Worm (Caenorhabditis elegans) whole organism, young adult: ENCODE measurements around the gene nhr-67.

Experiments used
- F49E8.2 ChIP-seq: sonication (generic microtip); optimal IDR thresholded peaks from 3 replicates; lab custom pipeline; 2017; ENCODE audit warnings: missing genetic modification characterization, mild to moderate bottlenecking, missing compliant biosample characterization, antibody characterized with exemption, moderate library complexity; ENCODE audit not compliant: insufficient read depth
- T07F8.4 ChIP-seq: sonication (generic microtip); optimal IDR thresholded peaks from 2 replicates; lab custom pipeline; 2016; ENCODE audit warnings: mild to moderate bottlenecking, missing genetic modification characterization, moderate library complexity, missing compliant biosample characterization
- chd-7 ChIP-seq: sonication (generic microtip); optimal IDR thresholded peaks from 2 replicates; lab custom pipeline; 2016; ENCODE audit warnings: mild to moderate bottlenecking, missing genetic modification characterization, moderate library complexity, missing compliant biosample characterization
- repo-1 ChIP-seq: sonication (generic microtip); optimal IDR thresholded peaks from 2 replicates; lab custom pipeline; 2017; ENCODE audit warnings: mild to moderate bottlenecking, missing genetic modification characterization, missing compliant biosample characterization

DNA sequence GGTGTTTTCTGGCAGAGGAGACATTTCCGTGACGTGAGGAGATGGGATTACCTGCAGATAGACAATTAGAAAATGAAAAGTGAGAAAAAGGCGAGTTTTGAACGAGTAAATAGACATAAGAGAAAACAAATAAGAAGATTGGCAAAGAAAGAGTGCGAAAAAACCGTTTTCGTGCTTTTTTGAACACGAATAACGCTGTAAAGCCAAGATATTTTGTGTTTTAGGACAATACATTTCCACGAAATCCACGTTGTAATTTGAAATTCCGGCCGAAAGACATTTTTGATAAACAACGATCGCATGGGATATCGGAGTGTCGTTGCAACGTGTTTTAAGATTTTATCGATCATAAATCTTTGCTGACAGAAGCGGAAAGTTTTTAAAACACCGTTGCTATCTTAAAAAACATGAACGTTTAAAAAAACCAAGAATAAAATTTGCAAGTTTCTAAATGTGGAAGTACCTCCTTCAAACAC, 41.3 kb downstream of the nhr-67 start, which contains the start of gene adk-1:
- TF ChIP-seq repo-1 (tag; lab: Kevin White, UChicago) (no peak), chd-7 (tag; lab: Kevin White, UChicago) (no peak), F49E8.2 (no peak), T07F8.4 (no peak)
